Fruit fly (Drosophila melanogaster): ENCODE data around the gene Syx7.

The Syx7 gene

DNA sequence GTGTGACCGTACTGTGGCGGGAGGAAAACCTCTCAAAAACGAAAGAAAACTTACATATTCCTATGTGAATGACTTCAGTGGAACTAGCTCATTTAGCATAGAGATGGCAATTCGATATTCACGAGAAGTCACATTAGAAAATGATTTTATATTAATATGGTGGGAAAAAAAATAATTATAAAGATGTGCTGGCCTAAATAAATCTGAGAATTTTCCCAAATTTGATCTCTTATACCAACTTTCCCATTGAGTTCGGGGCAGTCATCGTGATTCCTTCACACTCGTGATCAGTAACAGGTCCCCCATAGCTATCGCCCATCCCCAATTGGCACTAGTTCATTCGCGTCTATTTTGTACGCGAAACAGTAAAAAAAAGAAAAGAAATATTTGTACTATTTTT lies 12.5 kb upstream of the Syx7 start, which contains the start of the genes barc and Aef1 (continued):
- TF ChIP-seq CG11762 (GFP tag; optimal IDR thresholded peaks at IDR 0.05; ENCODE audit: insufficient read depth) (peak; percentile 74), CG6163 (GFP tag; IDR thresholded peaks at IDR 0.05) (peak; percentile 76), acj6 (GFP tag; optimal IDR thresholded peaks at IDR 0.05) (peak; percentile 90), Eip78C (GFP tag) (no peak), CG3919 (GFP tag; optimal IDR thresholded peaks at IDR 0.05) (peak; percentile 79), Met (GFP tag; optimal IDR thresholded peaks at IDR 0.05) (no peak), Smox (GFP tag; optimal IDR thresholded peaks at IDR 0.05) (no peak), CG15336 (GFP tag; IDR thresholded peaks at IDR 0.05) (peak; percentile 64), CG6792 (GFP tag; optimal IDR thresholded peaks at IDR 0.05) (peak; percentile 75), CG16779 (tag; optimal IDR thresholded peaks at IDR 0.05) (no peak), CG8319 (GFP tag; optimal IDR thresholded peaks at IDR 0.05) (peak; percentile 75), achi (GFP tag; optimal IDR thresholded peaks at IDR 0.05) (peak; percentile 83), eg (GFP tag; IDR thresholded peaks at IDR 0.05) (no peak; the same call in 1 of the 3 replicates), Gug (GFP tag; IDR thresholded peaks at IDR 0.05) (peak; percentile 85), CG11294 (GFP tag; IDR thresholded peaks at IDR 0.05) (0 out of 2 replicates have a peak, but pooled peaks have one; percentile 77), vri (GFP tag; optimal IDR thresholded peaks at IDR 0.05) (no peak), CG8632 (GFP tag; optimal IDR thresholded peaks at IDR 0.05) (peak; percentile 69), Hr38 (GFP tag; optimal IDR thresholded peaks at IDR 0.05) (no peak), Eip93F (GFP tag; optimal IDR thresholded peaks at IDR 0.05) (peak; percentile 45), Sox102F (GFP tag; optimal IDR thresholded peaks at IDR 0.05) (no peak), pdm3 (GFP tag; optimal IDR thresholded peaks at IDR 0.05) (peak; percentile 88), esn (GFP tag; optimal IDR thresholded peaks at IDR 0.05) (peak; percentile 88), Sox15 (GFP tag; optimal IDR thresholded peaks at IDR 0.05) (peak; percentile 85), spab (GFP tag; optimal IDR thresholded peaks at IDR 0.05) (peak; percentile 12), Lpt (GFP tag; optimal IDR thresholded peaks at IDR 0.05) (peak; percentile 74), CG32006 (GFP tag; optimal IDR thresholded peaks at IDR 0.05) (peak; percentile 85)

DNA sequence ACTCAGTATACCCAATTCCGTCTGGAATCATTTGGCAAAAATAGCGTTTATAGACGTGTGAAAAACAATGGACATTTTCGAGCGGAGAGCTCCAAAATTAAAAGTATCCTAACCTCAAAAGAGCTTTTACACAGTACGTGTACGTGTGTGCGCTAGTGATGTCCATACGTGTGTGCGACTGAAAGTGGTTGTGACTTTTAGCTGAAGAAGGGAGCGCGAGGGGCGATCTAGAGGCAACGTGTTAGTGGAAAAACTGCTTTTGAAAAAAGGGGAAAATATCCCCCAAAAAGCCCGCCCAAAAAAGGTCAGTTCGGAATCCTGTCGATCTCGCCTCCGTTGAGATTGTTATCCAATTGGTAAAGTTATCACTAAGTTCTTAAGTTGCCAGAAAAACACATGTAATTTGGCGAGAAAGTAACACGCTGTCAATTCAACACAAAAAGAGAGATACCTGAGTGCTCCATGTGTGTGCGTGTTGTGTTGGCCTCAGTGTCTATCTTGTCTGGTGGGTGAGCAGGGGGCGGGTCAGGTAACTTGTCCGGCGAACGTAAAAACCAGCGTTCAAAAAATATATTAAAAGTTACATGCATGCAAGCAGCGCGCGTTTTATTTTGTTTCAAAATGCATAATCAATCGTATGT lies 11.8 kb upstream of the Syx7 start:
- TF ChIP-seq CG15336 (GFP tag; IDR thresholded peaks at IDR 0.05) = peak; percentile 14; the same call in 1 of the 2 replicates
- TF ChIP-seq Blimp-1 (GFP tag; optimal IDR thresholded peaks at IDR 0.05) = peak; percentile 45
- no peak for TF ChIP-seq Hr4 (GFP tag; optimal IDR thresholded peaks at IDR 0.05)

DNA sequence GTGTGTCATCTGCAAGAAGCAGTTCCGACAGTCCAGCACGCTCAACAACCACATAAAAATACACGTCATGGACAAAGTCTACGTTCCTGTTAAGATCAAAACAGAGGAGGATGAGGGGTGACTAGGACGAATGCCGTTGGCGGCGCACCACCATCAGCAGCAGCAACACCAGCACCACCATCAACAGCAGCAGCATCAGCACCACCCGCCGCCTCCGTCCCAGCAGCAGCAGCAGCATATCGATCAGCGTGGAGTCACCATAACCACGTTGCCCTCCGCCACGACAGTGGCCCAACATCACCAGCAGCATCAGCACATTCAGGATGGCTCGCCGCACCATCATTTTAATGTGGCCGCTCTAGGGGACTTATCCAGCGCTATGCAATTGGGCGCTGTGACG lies 9.5 kb upstream of the Syx7 start:
- TF ChIP-seq CG6276 (GFP tag; optimal IDR thresholded peaks at IDR 0.05) (no peak), CG8119 (GFP tag; IDR thresholded peaks at IDR 0.05) (no peak), cyc (GFP tag; optimal IDR thresholded peaks at IDR 0.05) (no peak), Lpt (GFP tag; optimal IDR thresholded peaks at IDR 0.05) (no peak), fkh (GFP tag; optimal IDR thresholded peaks at IDR 0.05) (no peak), Sox15 (GFP tag; optimal IDR thresholded peaks at IDR 0.05) (no peak), ss (GFP tag; optimal IDR thresholded peaks at IDR 0.05) (no peak), Blimp-1 (GFP tag; optimal IDR thresholded peaks at IDR 0.05) (no peak), CG9139 (GFP tag; optimal IDR thresholded peaks at IDR 0.05) (no peak), fd59A (GFP tag; optimal IDR thresholded peaks at IDR 0.05) (no peak), CG32006 (GFP tag; optimal IDR thresholded peaks at IDR 0.05) (no peak), Ets21C (GFP tag; optimal IDR thresholded peaks at IDR 0.05) (no peak), CG6792 (GFP tag; optimal IDR thresholded peaks at IDR 0.05) (no peak)

All from whole organism, prepupa.